Worm (Caenorhabditis elegans) whole organism, L3 larva: ENCODE data around the gene Y43F8B.28.

Experiments
- R02D3.7 ChIP-seq: fragments of 150-350 bp; optimal IDR thresholded peaks from 2 replicates; lab custom pipeline; 2014; ENCODE audit warnings: missing biosample characterization, missing genetic modification characterization
- ZK546.5 ChIP-seq: sonication (generic microtip); optimal IDR thresholded peaks from 2 replicates; lab custom pipeline; 2017; ENCODE audit warnings: missing biosample characterization, missing genetic modification characterization
- aly-2 ChIP-seq: fragments of 150-350 bp; optimal IDR thresholded peaks from 2 replicates; lab custom pipeline; 2014; ENCODE audit warnings: missing biosample characterization, missing genetic modification characterization
- ama-1 ChIP-seq: fragments of 150-350 bp; optimal IDR thresholded peaks from 2 replicates; lab custom pipeline; 2018
- ceh-16 ChIP-seq: sonication (generic microtip); optimal IDR thresholded peaks from 2 replicates; lab custom pipeline; 2017; ENCODE audit warnings: missing biosample characterization, missing genetic modification characterization
- ceh-28 ChIP-seq: fragments of 150-350 bp; optimal IDR thresholded peaks from 2 replicates; lab custom pipeline; 2014; ENCODE audit warnings: missing biosample characterization, missing genetic modification reagents, missing genetic modification characterization
- ceh-82 ChIP-seq: fragments of 150-350 bp; optimal IDR thresholded peaks from 2 replicates; lab custom pipeline; 2014; ENCODE audit warnings: missing biosample characterization, missing genetic modification characterization
- ceh-9 ChIP-seq: sonication (generic microtip); optimal IDR thresholded peaks from 2 replicates; lab custom pipeline; 2018; ENCODE audit warnings: missing biosample characterization, missing genetic modification characterization
- daf-12 ChIP-seq: fragments of 150-350 bp; optimal IDR thresholded peaks from 2 replicates; lab custom pipeline; 2014; ENCODE audit warnings: missing biosample characterization, missing genetic modification reagents, missing genetic modification characterization
- egl-27 ChIP-seq: sonication (generic microtip); optimal IDR thresholded peaks from 4 replicates; lab custom pipeline; 2017; ENCODE audit warnings: missing biosample characterization, missing genetic modification reagents, missing genetic modification characterization
- egl-5 ChIP-seq: fragments of 150-350 bp; optimal IDR thresholded peaks from 2 replicates; lab custom pipeline; 2017; ENCODE audit warnings: missing biosample characterization, missing genetic modification reagents, missing genetic modification characterization, inconsistent platforms
- elt-1 ChIP-seq: fragments of 150-350 bp; optimal IDR thresholded peaks from 2 replicates; lab custom pipeline; 2014; ENCODE audit warnings: missing biosample characterization, missing genetic modification characterization
- elt-2 ChIP-seq: sonication (generic microtip); optimal IDR thresholded peaks from 2 replicates; lab custom pipeline; 2016; ENCODE audit warnings: missing genetic modification reagents, mild to moderate bottlenecking, missing genetic modification characterization, missing compliant biosample characterization
- elt-3 ChIP-seq, 3 experiments: fragments of 150-350 bp in 1 of 3; sonication (generic microtip) in 2 of 3; optimal IDR thresholded peaks; 2 replicates in 2 of 3; 4 replicates in 1 of 3; lab custom pipeline; 2014 to 2017; ENCODE audit warnings: missing biosample characterization in 3 of 3, missing genetic modification characterization in 3 of 3
- eor-1 ChIP-seq, 2 experiments: fragments of 150-350 bp; optimal IDR thresholded peaks; 2 replicates each; lab custom pipeline; 2014 to 2018; ENCODE audit warnings: missing biosample characterization in 2 of 2, missing genetic modification characterization in 2 of 2
- fkh-10 ChIP-seq: sonication (generic microtip); optimal IDR thresholded peaks from 2 replicates; lab custom pipeline; 2017; ENCODE audit warnings: missing biosample characterization, missing genetic modification reagents, missing genetic modification characterization
- fkh-2 ChIP-seq: fragments of 150-350 bp; optimal IDR thresholded peaks from 2 replicates; lab custom pipeline; 2014; ENCODE audit warnings: missing biosample characterization, missing genetic modification reagents, missing genetic modification characterization
- fos-1 ChIP-seq: fragments of 150-350 bp; optimal IDR thresholded peaks from 2 replicates; lab custom pipeline; 2014; ENCODE audit warnings: missing biosample characterization, missing genetic modification characterization
- hmg-11 ChIP-seq: sonication (generic microtip); optimal IDR thresholded peaks from 2 replicates; lab custom pipeline; 2016; ENCODE audit warnings: missing genetic modification characterization, missing compliant biosample characterization
- jun-1 ChIP-seq: fragments of 150-350 bp; optimal IDR thresholded peaks from 2 replicates; lab custom pipeline; 2014; ENCODE audit warnings: missing biosample characterization, missing genetic modification reagents, missing genetic modification characterization
- lin-15B ChIP-seq: fragments of 150-350 bp; optimal IDR thresholded peaks from 2 replicates; lab custom pipeline; 2014; ENCODE audit warnings: missing biosample characterization, missing genetic modification characterization
- lin-39 ChIP-seq: fragments of 150-350 bp; optimal IDR thresholded peaks from 2 replicates; lab custom pipeline; 2018; ENCODE audit warnings: missing biosample characterization, missing genetic modification reagents, missing genetic modification characterization
- lsy-12 ChIP-seq: sonication (generic microtip); optimal IDR thresholded peaks from 2 replicates; lab custom pipeline; 2016; ENCODE audit warnings: mild to moderate bottlenecking, missing genetic modification characterization, missing compliant biosample characterization
- mdl-1 ChIP-seq: fragments of 150-350 bp; optimal IDR thresholded peaks from 2 replicates; lab custom pipeline; 2014; ENCODE audit warnings: missing biosample characterization, missing genetic modification characterization
- mml-1 ChIP-seq: fragments of 150-350 bp; sonication (generic microtip); optimal IDR thresholded peaks from 3 replicates; lab custom pipeline; 2014; ENCODE audit warnings: missing biosample characterization, missing genetic modification characterization
- nfya-1 ChIP-seq: sonication (generic microtip); optimal IDR thresholded peaks from 2 replicates; lab custom pipeline; 2017; ENCODE audit warnings: missing genetic modification characterization, mild to moderate bottlenecking, missing compliant biosample characterization, antibody characterized with exemption, moderate library complexity; ENCODE audit not compliant: insufficient read depth
- nhr-11 ChIP-seq: fragments of 150-350 bp; optimal IDR thresholded peaks from 2 replicates; lab custom pipeline; 2014; ENCODE audit warnings: missing biosample characterization, missing genetic modification characterization
- nhr-12 ChIP-seq: fragments of 150-350 bp; optimal IDR thresholded peaks from 2 replicates; lab custom pipeline; 2014; ENCODE audit warnings: missing biosample characterization, missing genetic modification characterization
- nhr-23 ChIP-seq: fragments of 150-350 bp; optimal IDR thresholded peaks from 2 replicates; lab custom pipeline; 2014; ENCODE audit warnings: missing biosample characterization, missing genetic modification reagents, missing genetic modification characterization
- nhr-237 ChIP-seq: fragments of 150-350 bp; optimal IDR thresholded peaks from 2 replicates; lab custom pipeline; 2014; ENCODE audit warnings: missing biosample characterization, missing genetic modification characterization
- nhr-25 ChIP-seq: sonication (generic microtip); optimal IDR thresholded peaks from 2 replicates; lab custom pipeline; 2017; ENCODE audit warnings: missing biosample characterization, missing genetic modification characterization
- nhr-28 ChIP-seq: fragments of 150-350 bp; optimal IDR thresholded peaks from 2 replicates; lab custom pipeline; 2014; ENCODE audit warnings: missing biosample characterization, missing genetic modification characterization
- nhr-43 ChIP-seq: sonication (generic microtip); optimal IDR thresholded peaks from 2 replicates; lab custom pipeline; 2016; ENCODE audit warnings: mild to moderate bottlenecking, missing genetic modification characterization, missing compliant biosample characterization; ENCODE audit not compliant: poor library complexity, severe bottlenecking
- nhr-67 ChIP-seq: fragments of 150-350 bp; optimal IDR thresholded peaks from 2 replicates; lab custom pipeline; 2014; ENCODE audit warnings: missing biosample characterization, missing genetic modification characterization
- nhr-76 ChIP-seq: fragments of 150-350 bp; sonication (generic microtip); optimal IDR thresholded peaks from 5 replicates; lab custom pipeline; 2014; ENCODE audit warnings: missing biosample characterization, missing genetic modification characterization
- nhr-77 ChIP-seq: fragments of 150-350 bp; optimal IDR thresholded peaks from 2 replicates; lab custom pipeline; 2014; ENCODE audit warnings: missing biosample characterization, missing genetic modification characterization
- pha-4 ChIP-seq: fragments of 150-350 bp; optimal IDR thresholded peaks from 2 replicates; lab custom pipeline; 2014; ENCODE audit warnings: missing biosample characterization, missing genetic modification reagents, missing genetic modification characterization
- pqm-1 ChIP-seq: fragments of 150-350 bp; optimal IDR thresholded peaks from 2 replicates; lab custom pipeline; 2017; ENCODE audit warnings: missing biosample characterization, missing genetic modification characterization, inconsistent platforms
- sea-2 ChIP-seq: fragments of 150-350 bp; sonication (generic microtip); optimal IDR thresholded peaks from 4 replicates; lab custom pipeline; 2014; ENCODE audit warnings: missing biosample characterization, missing genetic modification reagents, missing genetic modification characterization
- skn-1 ChIP-seq: fragments of 150-350 bp; optimal IDR thresholded peaks from 2 replicates; lab custom pipeline; 2014; ENCODE audit warnings: missing biosample characterization, missing genetic modification characterization
- snpc-4 ChIP-seq: fragments of 150-350 bp; optimal IDR thresholded peaks from 2 replicates; lab custom pipeline; 2014; ENCODE audit warnings: missing biosample characterization, missing genetic modification characterization
- tbx-2 ChIP-seq: sonication (generic microtip); optimal IDR thresholded peaks from 2 replicates; lab custom pipeline; 2016; ENCODE audit warnings: mild to moderate bottlenecking, missing genetic modification characterization, missing compliant biosample characterization
- unc-39 ChIP-seq: sonication (generic microtip); optimal IDR thresholded peaks from 4 replicates; lab custom pipeline; 2017; ENCODE audit warnings: missing biosample characterization, missing genetic modification characterization
- unc-62 ChIP-seq: fragments of 150-350 bp; sonication (generic microtip); optimal IDR thresholded peaks from 4 replicates; lab custom pipeline; 2014; ENCODE audit warnings: missing biosample characterization, missing genetic modification reagents, missing genetic modification characterization
- zag-1 ChIP-seq: fragments of 150-350 bp; optimal IDR thresholded peaks from 2 replicates; lab custom pipeline; 2014; ENCODE audit warnings: missing biosample characterization, missing genetic modification characterization
- ztf-11 ChIP-seq: fragments of 150-350 bp; optimal IDR thresholded peaks from 2 replicates; lab custom pipeline; 2014; ENCODE audit warnings: missing biosample characterization, missing genetic modification characterization
- ztf-4 ChIP-seq: fragments of 150-350 bp; optimal IDR thresholded peaks from 2 replicates; lab custom pipeline; 2014; ENCODE audit warnings: missing biosample characterization, missing genetic modification characterization

Y43F8B.28 gene

ce11 chrV:19529168-19529567 is 44.0 kb downstream of the Y43F8B.28 start:
- no peak for TF ChIP-seq zag-1
- peak; percentile 28 for TF ChIP-seq ama-1 (lab: Kevin White, UChicago)
- TF ChIP-seq fkh-2 = no peak
- peak; percentile 44 for TF ChIP-seq nhr-77
- TF ChIP-seq ztf-4 (tag; lab: Kevin White, UChicago) = peak; percentile 65
- TF ChIP-seq eor-1 (tag; optimal IDR thresholded peaks at IDR 0.05; lab: Kevin White, UChicago) = no peak
- peak; percentile 56 for TF ChIP-seq R02D3.7
- TF ChIP-seq nhr-28 (tag; lab: Kevin White, UChicago) = peak; percentile 61
- peak; percentile 94 for TF ChIP-seq egl-27 (tag; lab: Kevin White, UChicago)
- TF ChIP-seq mml-1 (tag; lab: Kevin White, UChicago) = peak; percentile 98
- TF ChIP-seq elt-3 (tag; optimal IDR thresholded peaks at IDR 0.05; lab: Kevin White, UChicago) = peak in 1 of 3 experiments; percentile 61
- TF ChIP-seq nhr-43 (tag; lab: Kevin White, UChicago) = peak; percentile 97
- TF ChIP-seq ztf-11 = no peak
- TF ChIP-seq nhr-23 = peak; percentile 98
- no peak for TF ChIP-seq nhr-12
- peak; percentile 9 for TF ChIP-seq daf-12 (tag; lab: Kevin White, UChicago)
- TF ChIP-seq ceh-28 (tag; lab: Kevin White, UChicago) = peak; percentile 89
- TF ChIP-seq nfya-1 (tag; lab: Kevin White, UChicago) = peak; percentile 90
- TF ChIP-seq egl-5 (tag; lab: Kevin White, UChicago) = peak; percentile 74
- peak; percentile 98 for TF ChIP-seq nhr-25 (tag; lab: Kevin White, UChicago)
- TF ChIP-seq skn-1 (tag; lab: Kevin White, UChicago) = peak; percentile 68
- no peak for TF ChIP-seq nhr-237 (tag; lab: Kevin White, UChicago)
- peak; percentile 55 for TF ChIP-seq lin-15B (tag; lab: Kevin White, UChicago)
- TF ChIP-seq mdl-1 = peak; percentile 99
- TF ChIP-seq pqm-1 (tag; lab: Kevin White, UChicago) = peak; percentile 67
- TF ChIP-seq lin-39 = peak; percentile 88
- TF ChIP-seq jun-1 (tag; lab: Kevin White, UChicago) = peak; percentile 94
- TF ChIP-seq nhr-11 = peak; percentile 46
- TF ChIP-seq ceh-9 (tag; lab: Kevin White, UChicago) = no peak
- peak; percentile 96 for TF ChIP-seq pha-4 (tag; lab: Kevin White, UChicago)
- no peak for TF ChIP-seq elt-1
- peak; percentile 64 for TF ChIP-seq fkh-10 (GFP tag; lab: Kevin White, UChicago)
- peak; percentile 84 for TF ChIP-seq lsy-12
- no peak for TF ChIP-seq ceh-16
- no peak for TF ChIP-seq ZK546.5
- TF ChIP-seq hmg-11 = peak; percentile 75
- peak; percentile 57 for TF ChIP-seq sea-2
- TF ChIP-seq tbx-2 (tag; lab: Kevin White, UChicago) = peak; percentile 86
- TF ChIP-seq elt-2 = peak; percentile 78
- no peak for TF ChIP-seq nhr-76 (tag; lab: Kevin White, UChicago)
- peak; percentile 6 for TF ChIP-seq fos-1 (tag; lab: Kevin White, UChicago)
- peak; percentile 72 for TF ChIP-seq snpc-4
- TF ChIP-seq ceh-82 = peak; percentile 51
- no peak for TF ChIP-seq aly-2 (tag; lab: Kevin White, UChicago)
- TF ChIP-seq unc-62 (GFP tag; lab: Kevin White, UChicago) = peak; percentile 95
- TF ChIP-seq nhr-67 (tag; lab: Kevin White, UChicago) = no peak
- peak; percentile 3 for TF ChIP-seq unc-39

DNA sequence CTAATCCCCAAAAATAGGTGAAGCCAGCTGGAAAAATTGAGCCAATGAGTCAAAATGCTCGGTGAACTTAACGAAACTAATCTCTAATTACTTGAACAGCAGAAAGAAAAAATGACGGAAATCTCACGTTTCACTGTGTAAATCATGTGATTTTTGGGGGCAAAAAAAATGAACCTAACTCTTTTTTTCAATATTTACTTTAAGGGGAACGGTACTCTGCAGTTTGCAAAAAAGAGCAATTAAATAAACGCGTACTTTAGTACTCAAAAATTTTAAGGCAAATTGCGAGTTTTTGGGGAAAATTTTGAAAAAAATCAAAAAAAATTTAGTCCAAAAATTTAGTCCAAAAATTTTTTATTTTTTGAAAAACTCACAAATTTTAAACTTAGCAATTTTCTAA is 45.9 kb downstream of the Y43F8B.28 start:
- TF ChIP-seq aly-2 (tag; lab: Kevin White, UChicago) (no peak), unc-39 (no peak), pha-4 (tag; lab: Kevin White, UChicago) (peak; percentile 96)
